Worm (Caenorhabditis elegans): Measurements from ENCODE around the gene F13A2.4.

DNA sequence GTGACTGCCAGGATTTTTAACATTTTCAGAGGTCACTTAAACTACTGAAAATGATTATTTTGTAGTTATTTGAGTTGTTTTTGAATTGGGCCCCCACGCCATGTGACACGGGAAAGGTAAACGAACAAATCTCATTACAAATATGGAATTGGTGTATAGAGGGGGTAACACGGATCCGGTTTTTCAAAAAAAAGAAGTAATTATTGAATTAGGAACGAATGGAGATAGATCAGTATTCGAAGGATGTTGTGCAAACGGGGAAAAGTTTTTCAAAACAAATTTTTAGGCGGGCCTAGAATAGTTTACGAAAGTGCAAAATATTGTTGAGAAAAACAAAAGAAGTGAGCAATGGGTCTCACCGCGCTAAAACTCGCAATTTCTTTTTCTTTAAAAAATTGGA, 33.6 kb downstream of the F13A2.4 start, which contains the start of gene F32D1.11:
- TF ChIP-seq zag-1 (tag; optimal IDR thresholded peaks at IDR 0.05) (no peak), crh-2 (tag; optimal IDR thresholded peaks at IDR 0.05) (no peak), lin-11 (tag; optimal IDR thresholded peaks at IDR 0.05) (no peak), snpc-4 (tag; optimal IDR thresholded peaks at IDR 0.05) (no peak), unc-62 (GFP tag; optimal IDR thresholded peaks at IDR 0.05) (no peak)

Data from whole organism, L2 larva.